Worm (Caenorhabditis elegans) whole organism, early embryonic: Measurements from ENCODE around the gene dnc-3.

ENCODE experiments used
- B0310.2 ChIP-seq: sonication (generic microtip); optimal IDR thresholded peaks from 2 replicates; lab custom pipeline; 2016; ENCODE audit warnings: mild to moderate bottlenecking, missing genetic modification characterization, missing compliant biosample characterization
- ama-1 ChIP-seq: fragments of 150-350 bp; optimal IDR thresholded peaks from 2 replicates; lab custom pipeline; 2014
- ceh-13 ChIP-seq: fragments of 200-800 bp; sonication (Bioruptor generic); optimal IDR thresholded peaks from 2 replicates; lab custom pipeline; 2018; ENCODE audit warnings: mild to moderate bottlenecking, missing genetic modification characterization, missing compliant biosample characterization
- ceh-36 ChIP-seq: sonication (generic microtip); optimal IDR thresholded peaks from 2 replicates; lab custom pipeline; 2016; ENCODE audit warnings: missing genetic modification characterization, inconsistent platforms, missing compliant biosample characterization
- ets-7 ChIP-seq: sonication (generic microtip); optimal IDR thresholded peaks from 2 replicates; lab custom pipeline; 2016; ENCODE audit warnings: missing genotype, missing genetic modification characterization, missing compliant biosample characterization
- flt-1 ChIP-seq: fragments of 200-800 bp; sonication (Bioruptor generic); IDR thresholded peaks from 2 replicates; pipeline ENCODE4 v1.3.6; 2022; ENCODE audit warnings: missing genetic modification characterization, missing compliant biosample characterization
- hmbx-1 ChIP-seq: sonication (generic microtip); optimal IDR thresholded peaks from 2 replicates; lab custom pipeline; 2016; ENCODE audit warnings: mild to moderate bottlenecking, missing genetic modification characterization, missing compliant biosample characterization
- hmg-4 ChIP-seq: fragments of 200-800 bp; sonication (Bioruptor generic); optimal IDR thresholded peaks from 2 replicates; lab custom pipeline; 2018; ENCODE audit warnings: mild to moderate bottlenecking, missing genetic modification characterization, missing compliant biosample characterization
- pes-1 ChIP-seq: fragments of 200-800 bp; sonication (Bioruptor generic); IDR thresholded peaks from 2 replicates; pipeline ENCODE4 v1.3.6; 2022; ENCODE audit warnings: missing genetic modification reagents, missing genetic modification characterization, missing compliant biosample characterization
- scrt-1 ChIP-seq: fragments of 200-800 bp; sonication (Bioruptor generic); IDR thresholded peaks from 2 replicates; pipeline ENCODE4 v1.3.6; 2022; ENCODE audit warnings: missing genetic modification characterization, missing compliant biosample characterization
- sea-1 ChIP-seq: fragments of 200-800 bp; sonication (Bioruptor generic); conservative IDR thresholded peaks from 2 replicates; pipeline ENCODE4 v1.3.6; 2022; ENCODE audit warnings: missing genetic modification characterization, missing compliant biosample characterization
- tbx-11 ChIP-seq: fragments of 200-800 bp; sonication (Bioruptor generic); IDR thresholded peaks from 2 replicates; pipeline ENCODE4 v1.3.6; 2022; ENCODE audit warnings: missing genetic modification characterization, missing compliant biosample characterization
- tbx-37 ChIP-seq: fragments of 200-800 bp; sonication (Bioruptor generic); conservative IDR thresholded peaks from 2 replicates; pipeline ENCODE4 v1.3.6; 2022; ENCODE audit warnings: missing genetic modification reagents, missing genetic modification characterization, missing compliant biosample characterization
- tra-4 ChIP-seq: sonication (generic microtip); optimal IDR thresholded peaks from 2 replicates; lab custom pipeline; 2017; ENCODE audit warnings: missing genetic modification characterization, missing compliant biosample characterization

- TF ChIP-seq ama-1 (no peak), pes-1 (no peak), tbx-37 (GFP tag; lab: Robert Waterston, UW) (no peak), hmg-4 (GFP tag; lab: Kevin White, UChicago) (no peak), ceh-36 (tag; lab: Kevin White, UChicago) (no peak), hmbx-1 (tag; lab: Kevin White, UChicago) (no peak), tra-4 (no peak), sea-1 (GFP tag; lab: Robert Waterston, UW) (no peak), flt-1 (no peak), scrt-1 (GFP tag; lab: Robert Waterston, UW) (no peak), tbx-11 (GFP tag; lab: Robert Waterston, UW) (no peak), ets-7 (tag; lab: Kevin White, UChicago) (no peak), ceh-13 (GFP tag; lab: Kevin White, UChicago) (no peak), B0310.2 (tag; lab: Kevin White, UChicago) (no peak)
Measured at ce11 chrII:3554673-3555072, 1.1 kb downstream of the dnc-3 start.
